Worm (Caenorhabditis elegans) whole organism, young adult: Measurements from ENCODE around the gene col-99.

Experiments used
- D2030.7 ChIP-seq: fragments of 200-800 bp; sonication (Bioruptor generic); IDR thresholded peaks from 2 replicates; pipeline ENCODE4 v1.3.6; 2022; ENCODE audit warnings: missing genetic modification reagents, missing genetic modification characterization, missing compliant biosample characterization
- F10E7.11 ChIP-seq: sonication (generic microtip); optimal IDR thresholded peaks from 2 replicates; lab custom pipeline; 2017; ENCODE audit warnings: mild to moderate bottlenecking, missing genetic modification characterization, moderate library complexity, missing compliant biosample characterization
- F23B12.7 ChIP-seq: sonication (generic microtip); optimal IDR thresholded peaks from 2 replicates; lab custom pipeline; 2017; ENCODE audit warnings: missing genetic modification characterization, mild to moderate bottlenecking, missing compliant biosample characterization, antibody characterized with exemption, moderate library complexity; ENCODE audit not compliant: insufficient read depth
- F37B4.10 ChIP-seq: fragments of 200-800 bp; sonication (Bioruptor generic); IDR thresholded peaks from 2 replicates; pipeline ENCODE4 v1.3.6; 2022; ENCODE audit warnings: missing genetic modification characterization, missing compliant biosample characterization
- F55B11.4 ChIP-seq: sonication (generic microtip); optimal IDR thresholded peaks from 2 replicates; lab custom pipeline; 2016; ENCODE audit warnings: missing compliant biosample characterization, missing genetic modification characterization, borderline replicate concordance; ENCODE audit not compliant: insufficient read depth
- F57A8.1 ChIP-seq: fragments of 200-800 bp; sonication (Bioruptor generic); optimal IDR thresholded peaks from 2 replicates; lab custom pipeline; 2018; ENCODE audit warnings: mild to moderate bottlenecking, missing genetic modification characterization, moderate library complexity, missing compliant biosample characterization
- K11D2.4 ChIP-seq: fragments of 200-800 bp; sonication (Bioruptor generic); IDR thresholded peaks from 2 replicates; pipeline ENCODE4 v1.3.6; 2022; ENCODE audit warnings: missing genetic modification reagents, missing genetic modification characterization, missing compliant biosample characterization
- Y56A3A.18 ChIP-seq: fragments of 200-800 bp; sonication (Bioruptor generic); IDR thresholded peaks from 2 replicates; pipeline ENCODE4 v1.3.6; 2022; ENCODE audit warnings: missing genetic modification reagents, missing genetic modification characterization, missing compliant biosample characterization
- ama-1 ChIP-seq, 3 experiments: fragments of 150-350 bp in 1 of 3; sonication (generic microtip) in 2 of 3; optimal IDR thresholded peaks; 2 replicates each; lab custom pipeline; 2014 to 2018; ENCODE audit warnings: missing biosample characterization in 2 of 3, missing genetic modification characterization in 2 of 3, missing genetic modification reagents in 2 of 3
- athp-1 ChIP-seq: sonication (generic microtip); optimal IDR thresholded peaks from 2 replicates; lab custom pipeline; 2017; ENCODE audit warnings: mild to moderate bottlenecking, missing genetic modification characterization, missing compliant biosample characterization
- attf-3 ChIP-seq: fragments of 200-800 bp; sonication (Bioruptor generic); conservative IDR thresholded peaks from 2 replicates; pipeline ENCODE4 v1.3.6; 2022; ENCODE audit warnings: missing genetic modification reagents, missing genetic modification characterization, missing compliant biosample characterization
- attf-6 ChIP-seq: fragments of 200-800 bp; sonication (Bioruptor generic); IDR thresholded peaks from 2 replicates; pipeline ENCODE4 v1.3.6; 2022; ENCODE audit warnings: missing genetic modification reagents, missing genetic modification characterization, missing compliant biosample characterization
- chd-7 ChIP-seq: sonication (generic microtip); optimal IDR thresholded peaks from 2 replicates; lab custom pipeline; 2016; ENCODE audit warnings: mild to moderate bottlenecking, missing genetic modification characterization, moderate library complexity, missing compliant biosample characterization
- die-1 ChIP-seq: sonication (generic microtip); optimal IDR thresholded peaks from 2 replicates; lab custom pipeline; 2016; ENCODE audit warnings: missing genotype, mild to moderate bottlenecking, missing genetic modification characterization, missing compliant biosample characterization
- dox-1 ChIP-seq: fragments of 200-800 bp; sonication (Bioruptor generic); IDR thresholded peaks from 2 replicates; pipeline ENCODE4 v1.3.6; 2022; ENCODE audit warnings: missing genetic modification reagents, missing genetic modification characterization, missing compliant biosample characterization
- ekl-4 ChIP-seq: fragments of 200-800 bp; sonication (Bioruptor generic); IDR thresholded peaks from 2 replicates; pipeline ENCODE4 v1.3.6; 2022; ENCODE audit warnings: missing genetic modification reagents, missing genetic modification characterization, missing compliant biosample characterization
- fkh-3 ChIP-seq: sonication (generic microtip); optimal IDR thresholded peaks from 2 replicates; lab custom pipeline; 2016; ENCODE audit warnings: mild to moderate bottlenecking, missing genetic modification characterization, missing compliant biosample characterization
- him-1 ChIP-seq: sonication (generic microtip); optimal IDR thresholded peaks from 2 replicates; lab custom pipeline; 2016; ENCODE audit warnings: missing genotype, missing genetic modification reagents, missing genetic modification characterization, missing compliant biosample characterization
- hsf-1 ChIP-seq: fragments of 200-800 bp; sonication (Bioruptor generic); IDR thresholded peaks from 2 replicates; pipeline ENCODE4 v1.3.6; 2022; ENCODE audit warnings: missing genetic modification reagents, missing genetic modification characterization, missing compliant biosample characterization
- lin-40 ChIP-seq: sonication (generic microtip); optimal IDR thresholded peaks from 2 replicates; lab custom pipeline; 2016; ENCODE audit warnings: missing genetic modification characterization, mild to moderate bottlenecking, missing compliant biosample characterization, missing genotype, missing genetic modification reagents
- lsl-1 ChIP-seq: fragments of 200-800 bp; sonication (Bioruptor generic); optimal IDR thresholded peaks from 2 replicates; lab custom pipeline; 2018; ENCODE audit warnings: mild to moderate bottlenecking, missing genetic modification characterization, moderate library complexity, missing compliant biosample characterization
- madf-6 ChIP-seq: fragments of 200-800 bp; sonication (Bioruptor generic); IDR thresholded peaks from 2 replicates; pipeline ENCODE4 v1.3.6; 2022; ENCODE audit warnings: missing genetic modification reagents, missing genetic modification characterization, missing compliant biosample characterization
- mcd-1 ChIP-seq: fragments of 200-800 bp; sonication (Bioruptor generic); IDR thresholded peaks from 2 replicates; pipeline ENCODE4 v1.3.6; 2022; ENCODE audit warnings: missing genetic modification reagents, missing genetic modification characterization, missing compliant biosample characterization
- mel-28 ChIP-seq: sonication (generic microtip); optimal IDR thresholded peaks from 2 replicates; lab custom pipeline; 2016; ENCODE audit warnings: borderline replicate concordance, mild to moderate bottlenecking, missing genetic modification characterization, missing compliant biosample characterization
- nhr-27 ChIP-seq: fragments of 200-800 bp; sonication (Bioruptor generic); optimal IDR thresholded peaks from 2 replicates; lab custom pipeline; 2018; ENCODE audit warnings: mild to moderate bottlenecking, missing genetic modification characterization, moderate library complexity, missing compliant biosample characterization
- nhr-80 ChIP-seq: sonication (generic microtip); optimal IDR thresholded peaks from 2 replicates; lab custom pipeline; 2016; ENCODE audit warnings: missing genetic modification characterization, missing compliant biosample characterization
- rcor-1 ChIP-seq: fragments of 200-800 bp; sonication (Bioruptor generic); IDR thresholded peaks from 2 replicates; pipeline ENCODE4 v1.3.6; 2022; ENCODE audit warnings: missing genetic modification reagents, missing genetic modification characterization, missing compliant biosample characterization
- repo-1 ChIP-seq: sonication (generic microtip); optimal IDR thresholded peaks from 2 replicates; lab custom pipeline; 2017; ENCODE audit warnings: mild to moderate bottlenecking, missing genetic modification characterization, missing compliant biosample characterization
- rpc-1 ChIP-seq, 2 experiments: fragments of 150-350 bp in 1 of 2; sonication (generic microtip) in 1 of 2; optimal IDR thresholded peaks; 2 replicates each; lab custom pipeline; 2014 to 2018; ENCODE audit warnings: missing biosample characterization in 1 of 2, missing genetic modification characterization in 1 of 2, missing genetic modification reagents in 1 of 2, missing genotype in 1 of 2
- sdz-38 ChIP-seq: sonication (generic microtip); optimal IDR thresholded peaks from 2 replicates; lab custom pipeline; 2016; ENCODE audit warnings: missing genotype, missing genetic modification characterization, missing compliant biosample characterization
- tbx-9 ChIP-seq: sonication (generic microtip); optimal IDR thresholded peaks from 2 replicates; lab custom pipeline; 2016; ENCODE audit warnings: borderline replicate concordance, missing genetic modification characterization, inconsistent platforms, missing compliant biosample characterization
- zfh-2 ChIP-seq: fragments of 200-800 bp; sonication (Bioruptor generic); conservative IDR thresholded peaks from 2 replicates; pipeline ENCODE4 v1.3.6; 2022; ENCODE audit warnings: missing genetic modification reagents, missing genetic modification characterization, missing compliant biosample characterization
- zim-3 ChIP-seq: sonication (generic microtip); optimal IDR thresholded peaks from 2 replicates; lab custom pipeline; 2017; ENCODE audit warnings: mild to moderate bottlenecking, missing genetic modification characterization, moderate library complexity, missing compliant biosample characterization

Gene col-99

ce11 chrIV:147819-148218 is at the start of gene col-99:
col-99 (minus strand) TSS chrIV:147919.
- TF ChIP-seq tbx-9 (tag; lab: Kevin White, UChicago), result no peak
- no peak for TF ChIP-seq mel-28 (tag; lab: Kevin White, UChicago)
- no peak for TF ChIP-seq Y56A3A.18 (GFP tag; lab: Robert Waterston, UW)
- no peak for TF ChIP-seq F37B4.10 (GFP tag; lab: Robert Waterston, UW)
- no peak for TF ChIP-seq die-1 (tag; lab: Kevin White, UChicago)
- no peak for TF ChIP-seq F10E7.11 (tag; lab: Kevin White, UChicago)
- no peak for TF ChIP-seq repo-1 (tag; lab: Kevin White, UChicago)
- TF ChIP-seq K11D2.4, result no peak
- TF ChIP-seq chd-7, result no peak
- TF ChIP-seq attf-3 (GFP tag; lab: Robert Waterston, UW), result peak; percentile 46; the same call in 1 of the 2 replicates
- TF ChIP-seq fkh-3, result no peak
- peak; percentile 48; the same call in 1 of the 2 replicates for TF ChIP-seq zfh-2 (GFP tag; lab: Robert Waterston, UW)
- no peak for TF ChIP-seq rcor-1 (GFP tag; lab: Robert Waterston, UW)
- no peak for TF ChIP-seq athp-1 (tag; lab: Kevin White, UChicago)
- no peak for TF ChIP-seq F55B11.4

ce11 chrIV:195620-196019 is 47.9 kb upstream of the col-99 start:
- TF ChIP-seq mcd-1 (GFP tag; lab: Robert Waterston, UW) (0 out of 2 replicates have a peak, but pooled peaks have one; percentile 39), rcor-1 (GFP tag; lab: Robert Waterston, UW) (0 out of 2 replicates have a peak, but pooled peaks have one; percentile 25), ekl-4 (peak; percentile 37; the same call in 1 of the 2 replicates), lsl-1 (GFP tag; lab: Kevin White, UChicago) (peak; percentile 4), zim-3 (tag; lab: Kevin White, UChicago) (peak; percentile 100), attf-6 (GFP tag; lab: Robert Waterston, UW) (peak; percentile 56; the same call in 1 of the 2 replicates), dox-1 (peak; percentile 78), madf-6 (GFP tag; lab: Robert Waterston, UW) (peak; percentile 39; the same call in 1 of the 2 replicates), hsf-1 (GFP tag; lab: Robert Waterston, UW) (0 out of 2 replicates have a peak, but pooled peaks have one; percentile 26), D2030.7 (GFP tag; lab: Robert Waterston, UW) (peak; percentile 68; the same call in 1 of the 2 replicates)

- TF ChIP-seq ama-1 (optimal IDR thresholded peaks at IDR 0.05; lab: Kevin White, UChicago), result no peak
- TF ChIP-seq ama-1 (GFP tag; optimal IDR thresholded peaks at IDR 0.05; lab: Kevin White, UChicago), result no peak
- TF ChIP-seq lin-40, result no peak
- no peak for TF ChIP-seq sdz-38 (tag; lab: Kevin White, UChicago)
- no peak for TF ChIP-seq rpc-1 (optimal IDR thresholded peaks at IDR 0.05; lab: Kevin White, UChicago)
- no peak for TF ChIP-seq rpc-1 (tag; optimal IDR thresholded peaks at IDR 0.05; lab: Kevin White, UChicago)
- no peak for TF ChIP-seq ekl-4
- no peak for TF ChIP-seq F57A8.1 (GFP tag; lab: Kevin White, UChicago)
- no peak for TF ChIP-seq F10E7.11 (tag; lab: Kevin White, UChicago)
- TF ChIP-seq D2030.7 (GFP tag; lab: Robert Waterston, UW), result no peak
- TF ChIP-seq nhr-27 (tag; lab: Kevin White, UChicago), result no peak
- no peak for TF ChIP-seq nhr-80 (tag; lab: Kevin White, UChicago)
- TF ChIP-seq him-1 (tag; lab: Kevin White, UChicago), result no peak
- no peak for TF ChIP-seq F23B12.7 (tag; lab: Kevin White, UChicago)
- TF ChIP-seq mel-28 (tag; lab: Kevin White, UChicago), result no peak
Measured at ce11 chrIV:194442-194841, 46.7 kb upstream of the col-99 start, which contains the start of gene csn-3. csn-3 (plus strand) TSS chrIV:194742.
